Fruit fly (Drosophila melanogaster): ENCODE results near the gene CtsL4.
A peak's percentile ranks its signal among the peaks of the same experiment; 100 is the strongest.

Gene CtsL4

dm6 chr2L:10306518-10307260 is 49.7 kb downstream of the CtsL4 start, which contains the start of the genes CG5390 and CG4968 (continued):
- TF ChIP-seq disco-r (GFP tag; optimal IDR thresholded peaks at IDR 0.05) (peak; percentile 10), YL-1 (GFP tag; optimal IDR thresholded peaks at IDR 0.05) (peak; percentile 85), D19A (tag; optimal IDR thresholded peaks at IDR 0.05) (no peak), Opbp (GFP tag; IDR thresholded peaks at IDR 0.05; ENCODE audit: partially characterized antibody) (0 out of 3 replicates have a peak, but pooled peaks have one; percentile 24), ind (GFP tag; optimal IDR thresholded peaks at IDR 0.05) (peak; percentile 53), MTF-1 (GFP tag; optimal IDR thresholded peaks at IDR 0.05; ENCODE audit: borderline replicate concordance) (no peak), CG18476 (GFP tag; optimal IDR thresholded peaks at IDR 0.05) (peak; percentile 50), CG12236 (GFP tag; optimal IDR thresholded peaks at IDR 0.05) (no peak), Dip2 (GFP tag; IDR thresholded peaks at IDR 0.05) (no peak), Ets65A (GFP tag) (peak; percentile 89), ATbp (GFP tag; optimal IDR thresholded peaks at IDR 0.05) (no peak), CG5180 (GFP tag; optimal IDR thresholded peaks at IDR 0.05) (no peak), shn (GFP tag; optimal IDR thresholded peaks at IDR 0.05) (no peak), CG17568 (GFP tag; optimal IDR thresholded peaks at IDR 0.05) (peak; percentile 57), her (GFP tag; optimal IDR thresholded peaks at IDR 0.05) (no peak), psq (GFP tag; optimal IDR thresholded peaks at IDR 0.05) (peak; percentile 30), CG9609 (GFP tag; optimal IDR thresholded peaks at IDR 0.05) (no peak), CG10366 (GFP tag; IDR thresholded peaks at IDR 0.05) (peak; percentile 72), caup (GFP tag; optimal IDR thresholded peaks at IDR 0.05; ENCODE audit: severe bottlenecking) (peak; percentile 61), fd3F (GFP tag; optimal IDR thresholded peaks at IDR 0.05) (peak; percentile 62), cato (GFP tag; optimal IDR thresholded peaks at IDR 0.05; ENCODE audit: borderline replicate concordance) (peak; percentile 19), Lpt (GFP tag; optimal IDR thresholded peaks at IDR 0.05) (no peak), CG7556 (GFP tag; optimal IDR thresholded peaks at IDR 0.05) (peak; percentile 71), CG3163 (GFP tag; optimal IDR thresholded peaks at IDR 0.05) (no peak), ftz-f1 (GFP tag; optimal IDR thresholded peaks at IDR 0.05) (peak; percentile 6), Dek (tag; optimal IDR thresholded peaks at IDR 0.05) (no peak), CG31224 (GFP tag; IDR thresholded peaks at IDR 0.05) (peak; percentile 45; the same call in 1 of the 2 replicates), Gsc (GFP tag; IDR thresholded peaks at IDR 0.05) (no peak), CG10274 (GFP tag; optimal IDR thresholded peaks at IDR 0.05) (peak; percentile 10), HmgD (GFP tag; optimal IDR thresholded peaks at IDR 0.05) (no peak), sug (tag; optimal IDR thresholded peaks at IDR 0.05) (peak; percentile 72), B-H1 (GFP tag; IDR thresholded peaks at IDR 0.05) (peak; percentile 34; the same call in 1 of the 3 replicates), CG14050 (GFP tag; IDR thresholded peaks at IDR 0.05) (peak; percentile 30; the same call in 1 of the 3 replicates), pb (GFP tag; optimal IDR thresholded peaks at IDR 0.05) (no peak), CG10462 (GFP tag; optimal IDR thresholded peaks at IDR 0.05) (no peak), gem (tag; optimal IDR thresholded peaks at IDR 0.05) (peak; percentile 87), CG7928 (GFP tag; optimal IDR thresholded peaks at IDR 0.05) (peak; percentile 45), Rx (GFP tag; IDR thresholded peaks at IDR 0.05) (no peak), CG10543 (GFP tag; optimal IDR thresholded peaks at IDR 0.05) (peak; percentile 70), schlank (tag; optimal IDR thresholded peaks at IDR 0.05) (peak; percentile 18), CG12744 (GFP tag; optimal IDR thresholded peaks at IDR 0.05) (no peak), CG6689 (GFP tag; IDR thresholded peaks at IDR 0.05) (no peak), CG15696 (tag; optimal IDR thresholded peaks at IDR 0.05) (peak; percentile 32), corto (GFP tag; optimal IDR thresholded peaks at IDR 0.05) (peak; percentile 79), luna (GFP tag; optimal IDR thresholded peaks at IDR 0.05) (no peak), TFAM (GFP tag; optimal IDR thresholded peaks at IDR 0.05) (no peak), repo (GFP tag; optimal IDR thresholded peaks at IDR 0.05) (no peak), nerfin-1 (tag; optimal IDR thresholded peaks at IDR 0.05) (peak; percentile 60), Doc2 (GFP tag; IDR thresholded peaks at IDR 0.05) (no peak), Oaz (GFP tag; IDR thresholded peaks at IDR 0.05) (no peak)
